Fruit fly (Drosophila melanogaster) whole organism, embryonic: Measurements from ENCODE around the gene CG7227.

ENCODE experiments used
- Adf1 ChIP-seq: fragments of 200-800 bp; sonication (Bioruptor generic); IDR thresholded peaks from 2 replicates; pipeline ENCODE4 v1.3.6; 2022; ENCODE audit warnings: missing biosample characterization, missing genetic modification characterization
- Atf-2 ChIP-seq: fragments of 200-800 bp; sonication (Bioruptor generic); optimal IDR thresholded peaks from 2 replicates; lab custom pipeline; 2016; ENCODE audit warnings: missing biosample characterization, missing genetic modification characterization
- CG10462 ChIP-seq: fragments of 200-800 bp; sonication (Bioruptor generic); optimal IDR thresholded peaks from 2 replicates; lab custom pipeline; 2016; ENCODE audit warnings: missing biosample characterization, missing genetic modification characterization
- CG10979 ChIP-seq: fragments of 200-800 bp; sonication (Bioruptor generic); optimal IDR thresholded peaks from 2 replicates; lab custom pipeline; 2018; ENCODE audit warnings: missing biosample characterization, mild to moderate bottlenecking, missing genetic modification characterization, moderate library complexity
- CG13894 ChIP-seq: fragments of 200-800 bp; sonication (Bioruptor generic); optimal IDR thresholded peaks from 3 replicates; lab custom pipeline; 2018; ENCODE audit warnings: missing biosample characterization, mild to moderate bottlenecking, missing genetic modification characterization, moderate library complexity
- CG15696 ChIP-seq: fragments of 200-800 bp; sonication (Bioruptor generic); optimal IDR thresholded peaks from 2 replicates; lab custom pipeline; 2019; ENCODE audit warnings: missing biosample characterization, mild to moderate bottlenecking, missing genetic modification characterization, moderate library complexity
- CG1647 ChIP-seq: fragments of 200-800 bp; sonication (Bioruptor generic); optimal IDR thresholded peaks from 3 replicates; lab custom pipeline; 2016; ENCODE audit warnings: missing biosample characterization, missing genetic modification characterization
- CG16779 ChIP-seq: fragments of 200-800 bp; sonication (Bioruptor generic); IDR thresholded peaks from 2 replicates; pipeline ENCODE4 v1.3.6; 2022; ENCODE audit warnings: missing biosample characterization, missing genetic modification characterization
- CG2116 ChIP-seq: fragments of 200-800 bp; sonication (Bioruptor generic); optimal IDR thresholded peaks from 3 replicates; lab custom pipeline; 2018; ENCODE audit warnings: missing biosample characterization, mild to moderate bottlenecking, missing genetic modification characterization
- CG2129 ChIP-seq: fragments of 200-800 bp; sonication (Bioruptor generic); IDR thresholded peaks from 2 replicates; pipeline ENCODE4 v1.3.6; 2022; ENCODE audit warnings: missing biosample characterization, missing genetic modification characterization; ENCODE audit not compliant: partially characterized antibody
- CG34422 ChIP-seq: fragments of 200-800 bp; sonication (Bioruptor generic); IDR thresholded peaks from 3 replicates; pipeline ENCODE4 v1.3.6; 2022; ENCODE audit warnings: missing biosample characterization, missing genetic modification characterization
- CG3838 ChIP-seq: fragments of 200-800 bp; sonication (Bioruptor generic); optimal IDR thresholded peaks from 3 replicates; lab custom pipeline; 2016; ENCODE audit warnings: missing biosample characterization, missing genetic modification characterization
- CG4328 ChIP-seq: fragments of 200-800 bp; sonication (Bioruptor generic); optimal IDR thresholded peaks from 3 replicates; lab custom pipeline; 2017; ENCODE audit warnings: missing biosample characterization, missing genetic modification reagents, missing genetic modification characterization
- CG4730 ChIP-seq: fragments of 200-800 bp; sonication (Bioruptor generic); IDR thresholded peaks from 2 replicates; pipeline ENCODE4 v1.3.6; 2022; ENCODE audit warnings: missing biosample characterization, missing genetic modification characterization
- CG7357 ChIP-seq: fragments of 200-800 bp; sonication (Bioruptor generic); IDR thresholded peaks from 3 replicates; pipeline ENCODE4 v1.3.6; 2022; ENCODE audit warnings: missing biosample characterization, missing genetic modification characterization
- CG7745 ChIP-seq: fragments of 200-800 bp; sonication (Bioruptor generic); optimal IDR thresholded peaks from 2 replicates; lab custom pipeline; 2018; ENCODE audit warnings: missing biosample characterization, mild to moderate bottlenecking, missing genetic modification characterization, moderate library complexity
- CG7963 ChIP-seq: fragments of 200-800 bp; sonication (Bioruptor generic); IDR thresholded peaks from 3 replicates; pipeline ENCODE4 v1.3.6; 2022; ENCODE audit warnings: missing biosample characterization, missing genetic modification characterization; ENCODE audit not compliant: partially characterized antibody
- CG7987 ChIP-seq: fragments of 200-800 bp; sonication (Bioruptor generic); optimal IDR thresholded peaks from 2 replicates; lab custom pipeline; 2018; ENCODE audit warnings: missing biosample characterization, mild to moderate bottlenecking, missing genetic modification characterization, moderate library complexity
- CG8924 ChIP-seq: fragments of 200-800 bp; optimal IDR thresholded peaks from 3 replicates; lab custom pipeline; 2019; ENCODE audit warnings: missing biosample characterization, mild to moderate bottlenecking, missing genetic modification characterization, moderate library complexity
- CG9437 ChIP-seq: fragments of 200-800 bp; sonication (Bioruptor generic); optimal IDR thresholded peaks from 2 replicates; lab custom pipeline; 2018; ENCODE audit warnings: missing biosample characterization, mild to moderate bottlenecking, missing genetic modification characterization
- Deaf1 ChIP-seq: fragments of 200-800 bp; optimal IDR thresholded peaks from 3 replicates; lab custom pipeline; 2019; ENCODE audit warnings: missing biosample characterization, mild to moderate bottlenecking, missing genetic modification characterization, moderate library complexity
- ERR ChIP-seq: fragments of 200-800 bp; sonication (Bioruptor generic); optimal IDR thresholded peaks from 2 replicates; lab custom pipeline; 2016; ENCODE audit warnings: missing biosample characterization, missing genetic modification characterization
- Hmx ChIP-seq: fragments of 200-800 bp; sonication (Bioruptor generic); optimal IDR thresholded peaks from 2 replicates; lab custom pipeline; 2016; ENCODE audit warnings: missing biosample characterization, missing genetic modification characterization
- Med ChIP-seq: fragments of 200-800 bp; sonication (Bioruptor generic); peaks from one replicate; lab custom pipeline; 2016; ENCODE audit warnings: missing biosample characterization, missing genetic modification characterization, mild to moderate bottlenecking, inconsistent platforms, moderate library complexity
- Meics ChIP-seq: fragments of 200-800 bp; sonication (Bioruptor generic); optimal IDR thresholded peaks from 2 replicates; lab custom pipeline; 2017; ENCODE audit warnings: missing biosample characterization, mild to moderate bottlenecking, missing genetic modification characterization
- Nf-YA ChIP-seq: fragments of 200-800 bp; sonication (Bioruptor generic); IDR thresholded peaks from 2 replicates; pipeline ENCODE4 v1.3.6; 2022; ENCODE audit warnings: missing biosample characterization, missing genetic modification characterization
- Stat92E ChIP-seq, 3 experiments: fragments of >200 bp in 2 of 3; fragments of 200-800 bp in 1 of 3; sonication (Bioruptor generic) in 1 of 3; optimal IDR thresholded peaks; 2 replicates each; lab custom pipeline; 2017 to 2019; ENCODE audit warnings: missing biosample characterization in 3 of 3, missing genetic modification characterization in 3 of 3, mild to moderate bottlenecking in 1 of 3, moderate library complexity in 1 of 3
- Trl ChIP-seq, 3 experiments: fragments of >200 bp in 2 of 3; fragments of 200-800 bp in 1 of 3; sonication (Bioruptor generic) in 1 of 3; optimal IDR thresholded peaks; 2 replicates in 1 of 3; 3 replicates in 2 of 3; lab custom pipeline; 2016 to 2017; ENCODE audit warnings: missing biosample characterization in 1 of 3, missing genetic modification characterization in 1 of 3
- ato ChIP-seq: fragments of 200-800 bp; sonication (Bioruptor generic); IDR thresholded peaks from 2 replicates; pipeline ENCODE4 v1.3.6; 2022; ENCODE audit warnings: missing biosample characterization, missing genetic modification characterization; ENCODE audit not compliant: partially characterized antibody
- cg ChIP-seq: fragments of 200-800 bp; sonication (Bioruptor generic); optimal IDR thresholded peaks from 3 replicates; lab custom pipeline; 2019; ENCODE audit warnings: missing biosample characterization, mild to moderate bottlenecking, missing genetic modification characterization, moderate library complexity
- chinmo ChIP-seq: fragments of 200-800 bp; sonication (Bioruptor generic); IDR thresholded peaks from 4 replicates; pipeline ENCODE4 v1.3.6; 2022; ENCODE audit warnings: missing biosample characterization, missing genetic modification characterization; ENCODE audit not compliant: partially characterized antibody
- crol ChIP-seq: fragments of 200-800 bp; sonication (Bioruptor generic); IDR thresholded peaks from 2 replicates; pipeline ENCODE4 v1.3.6; 2022; ENCODE audit warnings: missing biosample characterization, missing genetic modification characterization
- cwo ChIP-seq: fragments of 200-800 bp; sonication (Bioruptor generic); optimal IDR thresholded peaks from 3 replicates; lab custom pipeline; 2017; ENCODE audit warnings: missing biosample characterization, missing genetic modification characterization, mild to moderate bottlenecking, moderate library complexity, missing genetic modification reagents
- fd102C ChIP-seq: fragments of 200-800 bp; sonication (Bioruptor generic); optimal IDR thresholded peaks from 2 replicates; lab custom pipeline; 2018; ENCODE audit warnings: missing biosample characterization, mild to moderate bottlenecking, missing genetic modification characterization, moderate library complexity
- fd64A ChIP-seq: fragments of 200-800 bp; sonication (Bioruptor generic); optimal IDR thresholded peaks from 3 replicates; lab custom pipeline; 2018; ENCODE audit warnings: missing biosample characterization, mild to moderate bottlenecking, missing genetic modification characterization
- ftz-f1 ChIP-seq: fragments of 200-800 bp; sonication (Bioruptor generic); optimal IDR thresholded peaks from 2 replicates; lab custom pipeline; 2016; ENCODE audit warnings: missing biosample characterization, missing genetic modification characterization
- h ChIP-seq: fragments of >200 bp; optimal IDR thresholded peaks from 2 replicates; lab custom pipeline; 2017
- her ChIP-seq: fragments of 200-800 bp; sonication (Bioruptor generic); optimal IDR thresholded peaks from 2 replicates; lab custom pipeline; 2016; ENCODE audit warnings: missing biosample characterization, missing genetic modification characterization
- hkb ChIP-seq, 2 experiments: fragments of 200-800 bp in 1 of 2; fragments of >200 bp in 1 of 2; sonication (Bioruptor generic) in 1 of 2; IDR thresholded peaks in 1 of 2; optimal IDR thresholded peaks in 1 of 2; 2 replicates each; pipeline versions ENCODE4 v1.3.6 to Lab custom; 2017 to 2022; ENCODE audit warnings: missing biosample characterization in 1 of 2, missing genetic modification characterization in 1 of 2
- hth ChIP-seq: fragments of >200 bp; optimal IDR thresholded peaks from 2 replicates; lab custom pipeline; 2017; ENCODE audit warnings: inconsistent platforms
- jumu ChIP-seq: fragments of 200-800 bp; sonication (Bioruptor generic); optimal IDR thresholded peaks from 3 replicates; lab custom pipeline; 2016; ENCODE audit warnings: missing biosample characterization, missing genetic modification characterization
- kni ChIP-seq: fragments of 200-800 bp; sonication (Bioruptor generic); optimal IDR thresholded peaks from 3 replicates; lab custom pipeline; 2017; ENCODE audit warnings: mild to moderate bottlenecking, missing biosample characterization, missing genetic modification reagents, missing genetic modification characterization
- mam ChIP-seq: fragments of 200-800 bp; sonication (Bioruptor generic); optimal IDR thresholded peaks from 3 replicates; lab custom pipeline; 2016; ENCODE audit warnings: missing biosample characterization, missing genetic modification characterization
- otp ChIP-seq: fragments of 200-800 bp; sonication (Bioruptor generic); IDR thresholded peaks from 3 replicates; pipeline ENCODE4, ENCODE4 v1.3.6; 2022; ENCODE audit warnings: missing biosample characterization, missing genetic modification characterization
- sim ChIP-seq: fragments of 200-800 bp; sonication (Bioruptor generic); IDR thresholded peaks from 2 replicates; pipeline ENCODE4 v1.3.6; 2022; ENCODE audit warnings: missing biosample characterization, missing genetic modification characterization
- sob ChIP-seq: fragments of 200-800 bp; sonication (Bioruptor generic); IDR thresholded peaks from 2 replicates; pipeline ENCODE4 v1.3.6; 2022; ENCODE audit warnings: missing biosample characterization, missing genetic modification characterization
- trem ChIP-seq: fragments of 200-800 bp; optimal IDR thresholded peaks from 3 replicates; lab custom pipeline; 2019; ENCODE audit warnings: missing biosample characterization, mild to moderate bottlenecking, missing genetic modification characterization, moderate library complexity
- trh ChIP-seq: fragments of 200-800 bp; sonication (Bioruptor generic); optimal IDR thresholded peaks from 2 replicates; lab custom pipeline; 2016; ENCODE audit warnings: missing biosample characterization, missing genetic modification characterization
- vfl ChIP-seq: fragments of 200-800 bp; sonication (Bioruptor generic); optimal IDR thresholded peaks from 2 replicates; lab custom pipeline; 2016; ENCODE audit warnings: missing biosample characterization, missing genetic modification characterization
- zf30C ChIP-seq: fragments of 200-800 bp; sonication (Bioruptor generic); optimal IDR thresholded peaks from 3 replicates; lab custom pipeline; 2018; ENCODE audit warnings: missing biosample characterization, mild to moderate bottlenecking, missing genetic modification characterization
- zfh1 ChIP-seq: fragments of 200-800 bp; sonication (Bioruptor generic); IDR thresholded peaks from 3 replicates; pipeline ENCODE4 v1.3.6; 2022; ENCODE audit warnings: missing biosample characterization, missing genetic modification characterization

CG7227 gene

dm6 chr2L:7976738-7977137, 21.2 kb downstream of the CG7227 start (continued):
- TF ChIP-seq vfl (GFP tag; lab: Kevin White, UChicago) (no peak), Trl (optimal IDR thresholded peaks at IDR 0.05; lab: Kevin White, UChicago) (peak; percentile 66 to 81), Trl (GFP tag; optimal IDR thresholded peaks at IDR 0.05; lab: Kevin White, UChicago) (no peak), CG2116 (GFP tag; lab: Kevin White, UChicago) (no peak), h (no peak), CG1647 (no peak), CG8924 (peak; percentile 10), CG7987 (GFP tag; lab: Kevin White, UChicago) (peak; percentile 25), hkb (optimal IDR thresholded peaks at IDR 0.05; lab: Kevin White, UChicago) (no peak), hkb (GFP tag; IDR thresholded peaks at IDR 0.05; lab: Robert Waterston, UW) (0 out of 2 replicates have a peak, but pooled peaks have one; percentile 11), Med (GFP tag; lab: Kevin White, UChicago) (peak; percentile 84), fd102C (GFP tag; lab: Kevin White, UChicago) (no peak), CG34422 (GFP tag; lab: Robert Waterston, UW) (peak; percentile 71; the same call in 1 of the 3 replicates), CG2129 (GFP tag; lab: Robert Waterston, UW) (no peak), CG16779 (GFP tag; lab: Robert Waterston, UW) (no peak), zf30C (GFP tag; lab: Kevin White, UChicago) (no peak), ato (GFP tag; lab: Robert Waterston, UW) (no peak), ftz-f1 (GFP tag; lab: Kevin White, UChicago) (peak; percentile 82), chinmo (GFP tag; lab: Robert Waterston, UW) (peak; percentile 86; the same call in 2 of the 4 replicates), zfh1 (GFP tag; lab: Robert Waterston, UW) (no peak; the same call in 2 of the 3 replicates), Meics (no peak), CG3838 (no peak), mam (GFP tag; lab: Kevin White, UChicago) (no peak), cwo (GFP tag; lab: Kevin White, UChicago) (peak; percentile 73), her (GFP tag; lab: Kevin White, UChicago) (peak; percentile 5), Atf-2 (no peak), trh (no peak), sob (GFP tag; lab: Robert Waterston, UW) (no peak), crol (GFP tag; lab: Robert Waterston, UW) (peak; percentile 83), fd64A (GFP tag; lab: Kevin White, UChicago) (no peak), CG10462 (GFP tag; lab: Kevin White, UChicago) (no peak), Stat92E (GFP tag; optimal IDR thresholded peaks at IDR 0.05; lab: Kevin White, UChicago) (peak in 1 of 3 experiments; percentile 90), CG9437 (GFP tag; lab: Kevin White, UChicago) (no peak), CG13894 (tag; lab: Kevin White, UChicago) (no peak), Adf1 (GFP tag; lab: Robert Waterston, UW) (peak; percentile 64), ERR (no peak), cg (GFP tag; lab: Kevin White, UChicago) (peak; percentile 91), CG7745 (tag; lab: Kevin White, UChicago) (no peak), CG7963 (GFP tag; lab: Robert Waterston, UW) (no peak), jumu (GFP tag; lab: Kevin White, UChicago) (no peak), CG15696 (tag; lab: Kevin White, UChicago) (no peak), Deaf1 (tag; lab: Kevin White, UChicago) (peak; percentile 57), CG10979 (tag; lab: Kevin White, UChicago) (no peak), hth (no peak), CG4328 (no peak), Nf-YA (GFP tag; lab: Robert Waterston, UW) (no peak), trem (no peak), CG7357 (GFP tag; lab: Robert Waterston, UW) (no peak), CG4730 (GFP tag; lab: Robert Waterston, UW) (no peak), sim (GFP tag; lab: Robert Waterston, UW) (no peak), otp (no peak), kni (GFP tag; lab: Kevin White, UChicago) (no peak), Hmx (GFP tag; lab: Kevin White, UChicago) (no peak)
